Worm (Caenorhabditis elegans) whole organism, late embryonic: ENCODE data around the gene cpna-5.

Source experiments
- ama-1 ChIP-seq: fragments of 150-350 bp; optimal IDR thresholded peaks from 2 replicates; lab custom pipeline; 2014
- ceh-22 ChIP-seq: sonication (generic microtip); optimal IDR thresholded peaks from 2 replicates; lab custom pipeline; 2017; ENCODE audit warnings: missing biosample characterization, missing genetic modification characterization
- ceh-48 ChIP-seq: sonication (generic microtip); optimal IDR thresholded peaks from 2 replicates; lab custom pipeline; 2016; ENCODE audit warnings: missing genetic modification characterization, inconsistent platforms, missing compliant biosample characterization
- sox-4 ChIP-seq: sonication (generic microtip); optimal IDR thresholded peaks from 2 replicates; lab custom pipeline; 2017; ENCODE audit warnings: mild to moderate bottlenecking, missing genetic modification characterization, inconsistent platforms, missing compliant biosample characterization

DNA sequence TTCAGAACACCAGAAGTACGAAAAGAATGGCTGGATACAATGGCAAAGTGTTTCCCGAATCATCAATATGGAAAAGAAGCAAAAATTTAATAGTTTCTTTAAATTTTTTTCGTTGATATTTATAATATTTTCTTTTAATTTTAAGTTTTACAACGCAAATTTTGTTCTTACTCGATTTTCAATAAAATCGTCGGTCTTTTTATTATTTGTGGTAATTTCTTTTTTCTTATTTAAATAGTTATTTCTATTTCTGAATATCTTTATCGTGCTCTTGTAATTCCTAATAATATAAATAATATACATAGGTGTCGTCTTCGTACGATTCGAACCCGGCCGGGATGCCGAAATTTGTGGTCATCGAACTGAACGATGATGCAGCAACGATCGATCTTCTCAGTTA lies 46.7 kb downstream of the cpna-5 start, which contains the start of gene lir-1:
- TF ChIP-seq ceh-48 (tag; lab: Kevin White, UChicago), result no peak
- no peak for TF ChIP-seq ama-1 (lab: Kevin White, UChicago)
- no peak for TF ChIP-seq ceh-22
- TF ChIP-seq sox-4, result no peak
